Fruit fly (Drosophila melanogaster) whole organism, prepupa: ENCODE measurements around the gene CG3603.

Source experiments
- CG10631 ChIP-seq: fragments of 200-800 bp; sonication (Bioruptor generic); optimal IDR thresholded peaks from 2 replicates; lab custom pipeline; 2016; ENCODE audit warnings: missing biosample characterization, missing genetic modification characterization
- CG11902 ChIP-seq: fragments of 200-800 bp; sonication (Bioruptor generic); optimal IDR thresholded peaks from 3 replicates; lab custom pipeline; 2016; ENCODE audit warnings: missing biosample characterization, missing genetic modification characterization
- CG1621 ChIP-seq: fragments of 200-800 bp; sonication (Bioruptor generic); optimal IDR thresholded peaks from 3 replicates; lab custom pipeline; 2018; ENCODE audit warnings: missing biosample characterization, mild to moderate bottlenecking, missing genetic modification characterization
- CG16779 ChIP-seq: fragments of 200-800 bp; sonication (Bioruptor generic); optimal IDR thresholded peaks from 3 replicates; lab custom pipeline; 2017; ENCODE audit warnings: missing biosample characterization, mild to moderate bottlenecking, missing genetic modification characterization
- CG31627 ChIP-seq: fragments of 200-800 bp; sonication (Bioruptor generic); optimal IDR thresholded peaks from 3 replicates; lab custom pipeline; 2016; ENCODE audit warnings: missing biosample characterization, missing genetic modification characterization
- CG32006 ChIP-seq: fragments of 200-800 bp; sonication (Bioruptor generic); optimal IDR thresholded peaks from 3 replicates; lab custom pipeline; 2017; ENCODE audit warnings: missing biosample characterization, mild to moderate bottlenecking, missing genetic modification characterization
- CG3919 ChIP-seq: fragments of 200-800 bp; sonication (Bioruptor generic); optimal IDR thresholded peaks from 3 replicates; lab custom pipeline; 2016; ENCODE audit warnings: missing biosample characterization, missing genetic modification characterization
- CG4318 ChIP-seq: fragments of 200-800 bp; sonication (Bioruptor generic); optimal IDR thresholded peaks from 3 replicates; lab custom pipeline; 2017; ENCODE audit warnings: missing biosample characterization, mild to moderate bottlenecking, missing genetic modification characterization
- CG6163 ChIP-seq: fragments of 200-800 bp; sonication (Bioruptor generic); IDR thresholded peaks from 3 replicates; pipeline ENCODE4 v1.3.6; 2022; ENCODE audit warnings: missing biosample characterization, missing genetic modification characterization
- CG6854 ChIP-seq: fragments of 200-800 bp; sonication (Bioruptor generic); optimal IDR thresholded peaks from 2 replicates; lab custom pipeline; 2017; ENCODE audit warnings: missing biosample characterization, mild to moderate bottlenecking, missing genetic modification characterization
- CG7368 ChIP-seq: fragments of 200-800 bp; sonication (Bioruptor generic); optimal IDR thresholded peaks from 3 replicates; lab custom pipeline; 2016; ENCODE audit warnings: missing biosample characterization, missing genetic modification characterization
- Eip75B ChIP-seq: fragments of 200-800 bp; sonication (Bioruptor generic); optimal IDR thresholded peaks from 3 replicates; lab custom pipeline; 2016; ENCODE audit warnings: missing biosample characterization, missing genetic modification characterization
- Eip78C ChIP-seq: fragments of 200-800 bp; sonication (Bioruptor generic); peaks from one replicate; lab custom pipeline; 2016; ENCODE audit warnings: missing biosample characterization, missing genetic modification characterization
- Eip93F ChIP-seq: fragments of 200-800 bp; sonication (Bioruptor generic); optimal IDR thresholded peaks from 2 replicates; lab custom pipeline; 2016; ENCODE audit warnings: missing biosample characterization, mild to moderate bottlenecking, missing genetic modification characterization
- Ets21C ChIP-seq: fragments of 200-800 bp; sonication (Bioruptor generic); optimal IDR thresholded peaks from 3 replicates; lab custom pipeline; 2016; ENCODE audit warnings: missing biosample characterization, missing genetic modification characterization
- Ets96B ChIP-seq: fragments of 200-800 bp; optimal IDR thresholded peaks from 2 replicates; lab custom pipeline; 2019; ENCODE audit warnings: missing biosample characterization, mild to moderate bottlenecking, missing genetic modification characterization, moderate library complexity
- Hr38 ChIP-seq: sonication (Bioruptor generic); optimal IDR thresholded peaks from 2 replicates; lab custom pipeline; 2016; ENCODE audit warnings: missing biosample characterization, missing genetic modification characterization
- Met ChIP-seq: fragments of 200-800 bp; sonication (Bioruptor generic); optimal IDR thresholded peaks from 3 replicates; lab custom pipeline; 2016; ENCODE audit warnings: missing biosample characterization, missing genetic modification characterization
- OdsH ChIP-seq: fragments of 200-800 bp; sonication (Bioruptor generic); optimal IDR thresholded peaks from 3 replicates; lab custom pipeline; 2016; ENCODE audit warnings: missing biosample characterization, missing genetic modification characterization
- Smox ChIP-seq: fragments of 200-800 bp; sonication (Bioruptor generic); optimal IDR thresholded peaks from 3 replicates; lab custom pipeline; 2016; ENCODE audit warnings: missing biosample characterization, missing genetic modification characterization
- Sox102F ChIP-seq: fragments of 200-800 bp; sonication (Bioruptor generic); optimal IDR thresholded peaks from 2 replicates; lab custom pipeline; 2016; ENCODE audit warnings: missing biosample characterization, mild to moderate bottlenecking, missing genetic modification characterization
- Sox14 ChIP-seq: fragments of 200-800 bp; sonication (Bioruptor generic); optimal IDR thresholded peaks from 3 replicates; lab custom pipeline; 2016; ENCODE audit warnings: missing biosample characterization, missing genetic modification characterization
- Sox15 ChIP-seq: fragments of 200-800 bp; sonication (Bioruptor generic); optimal IDR thresholded peaks from 3 replicates; lab custom pipeline; 2016; ENCODE audit warnings: missing biosample characterization, missing genetic modification characterization
- achi ChIP-seq: fragments of 200-800 bp; sonication (Bioruptor generic); optimal IDR thresholded peaks from 3 replicates; lab custom pipeline; 2016; ENCODE audit warnings: missing biosample characterization, missing genetic modification characterization
- acj6 ChIP-seq: fragments of 200-800 bp; sonication (Bioruptor generic); optimal IDR thresholded peaks from 3 replicates; lab custom pipeline; 2016; ENCODE audit warnings: missing biosample characterization, missing genetic modification characterization
- cyc ChIP-seq: fragments of 200-800 bp; sonication (Bioruptor generic); optimal IDR thresholded peaks from 3 replicates; lab custom pipeline; 2016; ENCODE audit warnings: missing biosample characterization, missing genetic modification characterization
- dac ChIP-seq: fragments of 200-800 bp; sonication (Bioruptor generic); optimal IDR thresholded peaks from 2 replicates; lab custom pipeline; 2017; ENCODE audit warnings: missing biosample characterization, mild to moderate bottlenecking, missing genetic modification characterization
- dsx ChIP-seq: fragments of 200-800 bp; optimal IDR thresholded peaks from 3 replicates; lab custom pipeline; 2019; ENCODE audit warnings: missing biosample characterization, mild to moderate bottlenecking, missing genetic modification characterization, moderate library complexity; ENCODE audit not compliant: poor library complexity, severe bottlenecking
- esn ChIP-seq: fragments of 200-800 bp; sonication (Bioruptor generic); optimal IDR thresholded peaks from 2 replicates; lab custom pipeline; 2016; ENCODE audit warnings: missing biosample characterization, mild to moderate bottlenecking, missing genetic modification characterization, moderate library complexity
- fd85E ChIP-seq: fragments of 200-800 bp; sonication (Bioruptor generic); optimal IDR thresholded peaks from 3 replicates; lab custom pipeline; 2016; ENCODE audit warnings: missing biosample characterization, missing genetic modification characterization
- lz ChIP-seq: fragments of 200-800 bp; sonication (Bioruptor generic); optimal IDR thresholded peaks from 3 replicates; lab custom pipeline; 2016; ENCODE audit warnings: missing biosample characterization, missing genetic modification characterization
- net ChIP-seq: fragments of 200-800 bp; sonication (Bioruptor generic); optimal IDR thresholded peaks from 3 replicates; lab custom pipeline; 2016; ENCODE audit warnings: missing biosample characterization, missing genetic modification characterization
- pdm3 ChIP-seq: fragments of 200-800 bp; sonication (Bioruptor generic); optimal IDR thresholded peaks from 3 replicates; lab custom pipeline; 2016; ENCODE audit warnings: missing biosample characterization, missing genetic modification characterization
- spab ChIP-seq: fragments of 200-800 bp; sonication (Bioruptor generic); optimal IDR thresholded peaks from 2 replicates; lab custom pipeline; 2017; ENCODE audit warnings: missing biosample characterization, mild to moderate bottlenecking, missing genetic modification characterization, missing genetic modification reagents
- svp ChIP-seq: fragments of 200-800 bp; sonication (Bioruptor generic); peaks from one replicate; lab custom pipeline; 2016; ENCODE audit warnings: missing biosample characterization, missing genetic modification characterization
- topi ChIP-seq: fragments of 200-800 bp; sonication (Bioruptor generic); optimal IDR thresholded peaks from 3 replicates; lab custom pipeline; 2016; ENCODE audit warnings: missing biosample characterization, missing genetic modification characterization

CG3603 gene

DNA sequence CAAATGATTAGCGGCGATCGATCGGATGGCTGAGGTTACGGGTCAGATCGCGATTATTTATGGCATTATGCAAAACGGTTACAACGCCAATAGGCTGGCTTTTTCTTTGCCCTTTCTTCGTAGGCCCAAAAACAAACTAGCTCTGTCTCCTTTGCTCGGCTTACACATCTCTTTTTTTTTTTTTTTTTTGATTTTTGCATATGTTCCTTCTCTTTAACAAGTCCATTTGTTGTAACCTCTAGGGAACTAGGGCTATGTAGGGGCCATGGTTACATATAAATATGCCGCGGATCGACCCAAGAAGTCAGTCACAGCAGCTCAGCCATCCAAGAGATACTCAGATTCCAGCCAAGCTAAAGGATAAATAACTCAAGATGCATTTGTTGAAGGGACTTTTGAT is 6.7 kb upstream of the CG3603 start, which contains the start of gene CG14421:
TSS of gene CG14421 (plus strand) at position 301 of the 400 bp plus-strand sequence.
- no peak for TF ChIP-seq esn (GFP tag; lab: Kevin White, UChicago)
- no peak for TF ChIP-seq net (GFP tag; lab: Kevin White, UChicago)
- no peak for TF ChIP-seq cyc
- TF ChIP-seq topi (GFP tag; lab: Kevin White, UChicago), result no peak
- TF ChIP-seq Ets21C (GFP tag; lab: Kevin White, UChicago), result no peak
- no peak for TF ChIP-seq Eip93F (GFP tag; lab: Kevin White, UChicago)
- no peak for TF ChIP-seq Hr38 (GFP tag; lab: Kevin White, UChicago)
- no peak for TF ChIP-seq CG6854
- no peak for TF ChIP-seq CG3919 (GFP tag; lab: Kevin White, UChicago)

DNA sequence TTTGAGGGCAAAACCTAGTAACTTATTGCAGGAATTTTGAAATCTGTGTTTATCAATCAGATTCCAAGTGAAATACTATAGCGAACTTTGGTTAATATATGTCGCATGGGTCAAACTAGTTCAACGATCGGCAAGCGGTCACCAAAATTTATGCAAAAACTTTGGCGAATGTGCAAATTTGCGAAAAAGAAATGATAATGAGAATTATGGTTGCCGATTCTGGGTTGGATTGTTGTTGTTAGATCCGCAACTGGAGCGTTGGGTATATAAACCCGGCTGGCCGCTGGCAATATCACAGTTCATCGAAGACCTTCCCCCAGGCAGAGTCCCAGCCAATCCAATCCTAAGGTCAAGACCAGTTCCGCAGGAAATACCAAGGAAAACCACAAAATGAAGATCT is 4.7 kb upstream of the CG3603 start, which contains the start of gene CG14422:
TSS of gene CG14422 (plus strand) at position 301 of the 400 bp plus-strand sequence.
- TF ChIP-seq Eip75B, result no peak
- no peak for TF ChIP-seq CG1621
- no peak for TF ChIP-seq CG31627 (GFP tag; lab: Kevin White, UChicago)
- TF ChIP-seq CG6163 (GFP tag; lab: Robert Waterston, UW), result no peak
- no peak for TF ChIP-seq cyc
- no peak for TF ChIP-seq Sox15 (GFP tag; lab: Kevin White, UChicago)
- no peak for TF ChIP-seq pdm3
- no peak for TF ChIP-seq CG16779 (tag; lab: Kevin White, UChicago)
- TF ChIP-seq Met (GFP tag; lab: Kevin White, UChicago), result no peak
- TF ChIP-seq fd85E (GFP tag; lab: Kevin White, UChicago), result no peak

DNA sequence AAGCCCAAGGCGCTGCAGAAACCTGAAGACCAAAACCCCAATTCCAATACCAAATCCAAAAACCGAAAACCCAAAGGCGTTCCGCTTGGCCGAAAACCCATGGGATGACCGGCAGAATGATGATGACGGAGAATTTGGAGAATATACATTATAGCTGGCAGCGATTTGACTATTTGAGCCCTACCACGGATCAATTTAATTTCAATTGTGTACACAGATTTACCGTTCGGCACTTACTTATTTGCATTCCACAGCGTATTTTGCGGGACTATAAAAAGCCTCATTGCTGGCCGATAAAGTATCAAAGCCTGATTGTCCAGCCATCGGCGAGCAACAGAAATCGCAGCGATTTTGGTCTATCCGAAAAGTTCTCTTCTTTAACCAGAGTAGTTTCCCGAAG is 2.7 kb upstream of the CG3603 start, which contains the start of gene CG14423:
TSS of gene CG14423 (plus strand) at position 301 of the 400 bp plus-strand sequence.
- no peak for TF ChIP-seq CG10631 (GFP tag; lab: Kevin White, UChicago)
- no peak for TF ChIP-seq Eip93F (GFP tag; lab: Kevin White, UChicago)
- no peak for TF ChIP-seq Sox14 (GFP tag; lab: Kevin White, UChicago)
- TF ChIP-seq OdsH (GFP tag; lab: Kevin White, UChicago), result no peak
- no peak for TF ChIP-seq net (GFP tag; lab: Kevin White, UChicago)
- TF ChIP-seq lz, result no peak
- TF ChIP-seq CG16779 (tag; lab: Kevin White, UChicago), result no peak
- no peak for TF ChIP-seq Ets96B
- no peak for TF ChIP-seq Ets21C (GFP tag; lab: Kevin White, UChicago)
- no peak for TF ChIP-seq spab
- no peak for TF ChIP-seq Smox
- TF ChIP-seq CG32006, result no peak

dm6 chrX:2946794-2947193 is 1.0 kb upstream of the CG3603 start, which contains the start of gene CG17959:
TSS of gene CG17959 (plus strand) at chrX:2947094.
- TF ChIP-seq Hr38 (GFP tag; lab: Kevin White, UChicago), result no peak
- no peak for TF ChIP-seq CG32006

DNA sequence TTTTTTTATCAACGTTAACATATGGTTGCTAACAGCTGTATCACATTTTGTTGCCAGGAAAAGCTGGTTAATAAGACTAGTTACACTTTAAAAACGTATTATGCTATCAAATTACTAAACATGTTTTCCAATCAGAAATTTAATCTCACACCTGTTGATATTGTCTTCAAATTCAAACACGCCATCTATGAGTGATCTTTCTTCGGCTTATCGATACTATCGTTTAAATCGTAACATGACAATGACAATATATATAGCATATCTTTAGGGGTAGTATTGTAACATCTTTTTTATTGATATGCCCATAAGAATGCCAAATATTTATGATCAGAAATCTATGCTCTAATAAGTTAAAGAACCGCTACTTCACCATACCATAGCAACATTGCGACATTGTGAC is 1.3 kb downstream of the CG3603 start:
- TF ChIP-seq Sox102F (GFP tag; lab: Kevin White, UChicago) (no peak), dsx (peak; percentile 32), CG4318 (no peak), Eip78C (GFP tag; lab: Kevin White, UChicago) (peak; percentile 29), lz (no peak), Sox15 (GFP tag; lab: Kevin White, UChicago) (no peak), achi (GFP tag; lab: Kevin White, UChicago) (no peak), CG7368 (GFP tag; lab: Kevin White, UChicago) (no peak), CG6854 (no peak), CG11902 (GFP tag; lab: Kevin White, UChicago) (no peak), svp (GFP tag; lab: Kevin White, UChicago) (no peak), acj6 (GFP tag; lab: Kevin White, UChicago) (no peak), dac (GFP tag; lab: Kevin White, UChicago) (no peak)
